Worm (Caenorhabditis elegans) whole organism, mixed stage, embryonic: ENCODE results near the gene R07B7.6.

ENCODE experiments used
- cnd-1 ChIP-seq: fragments of 200-800 bp; sonication (Bioruptor generic); optimal IDR thresholded peaks from 2 replicates; lab custom pipeline; 2018; ENCODE audit warnings: mild to moderate bottlenecking, missing genetic modification characterization, missing compliant biosample characterization
- elt-1 ChIP-seq: sonication (generic microtip); optimal IDR thresholded peaks from 2 replicates; lab custom pipeline; 2017; ENCODE audit warnings: missing genetic modification characterization, mild to moderate bottlenecking, missing compliant biosample characterization, antibody characterized with exemption, moderate library complexity, borderline replicate concordance; ENCODE audit not compliant: insufficient read depth
- lin-32 ChIP-seq: fragments of 200-800 bp; sonication (Bioruptor generic); optimal IDR thresholded peaks from 2 replicates; lab custom pipeline; 2018; ENCODE audit warnings: mild to moderate bottlenecking, missing genetic modification characterization, missing compliant biosample characterization
- lsy-2 ChIP-seq: fragments of 150-350 bp; optimal IDR thresholded peaks from 2 replicates; lab custom pipeline; 2014; ENCODE audit warnings: missing biosample characterization, missing genetic modification characterization
- nhr-237 ChIP-seq: fragments of 150-350 bp; optimal IDR thresholded peaks from 2 replicates; lab custom pipeline; 2014; ENCODE audit warnings: missing biosample characterization, missing genetic modification characterization
- nhr-28 ChIP-seq: fragments of 150-350 bp; optimal IDR thresholded peaks from 2 replicates; lab custom pipeline; 2014; ENCODE audit warnings: missing biosample characterization, missing genetic modification characterization
- nhr-76 ChIP-seq: sonication (generic microtip); optimal IDR thresholded peaks from 2 replicates; lab custom pipeline; 2017; ENCODE audit warnings: missing biosample characterization, missing genetic modification characterization
- pha-4 ChIP-seq: fragments of 150-350 bp; optimal IDR thresholded peaks from 2 replicates; lab custom pipeline; 2018; ENCODE audit warnings: missing biosample characterization, missing genetic modification reagents, missing genetic modification characterization
- sptf-1 ChIP-seq: sonication (generic microtip); optimal IDR thresholded peaks from 2 replicates; lab custom pipeline; 2017; ENCODE audit warnings: mild to moderate bottlenecking, missing genetic modification characterization, moderate library complexity, missing compliant biosample characterization
- unc-39 ChIP-seq: fragments of 150-350 bp; optimal IDR thresholded peaks from 2 replicates; lab custom pipeline; 2014; ENCODE audit warnings: missing biosample characterization, missing genetic modification characterization
- unc-62 ChIP-seq: fragments of 150-350 bp; optimal IDR thresholded peaks from 2 replicates; lab custom pipeline; 2014; ENCODE audit warnings: missing biosample characterization, missing genetic modification reagents, missing genetic modification characterization
- ztf-11 ChIP-seq: fragments of 150-350 bp; optimal IDR thresholded peaks from 2 replicates; lab custom pipeline; 2014; ENCODE audit warnings: missing biosample characterization, missing genetic modification characterization

- no peak for TF ChIP-seq sptf-1 (tag; lab: Kevin White, UChicago)
- TF ChIP-seq unc-62, result no peak
- no peak for TF ChIP-seq lin-32 (GFP tag; lab: Kevin White, UChicago)
- no peak for TF ChIP-seq elt-1
- TF ChIP-seq unc-39 (tag; lab: Kevin White, UChicago), result no peak
- no peak for TF ChIP-seq nhr-237
- TF ChIP-seq pha-4 (tag; lab: Kevin White, UChicago), result no peak
- TF ChIP-seq lsy-2 (tag; lab: Kevin White, UChicago), result no peak
- no peak for TF ChIP-seq ztf-11 (tag; lab: Kevin White, UChicago)
- TF ChIP-seq nhr-28 (tag; lab: Kevin White, UChicago), result no peak
- no peak for TF ChIP-seq cnd-1
- no peak for TF ChIP-seq nhr-76 (tag; lab: Kevin White, UChicago)
These were observed 36.5 kb downstream of the R07B7.6 start for ce11 chrV:12038317-12038716.
